Fruit fly (Drosophila melanogaster) whole organism, prepupa: ENCODE data around the gene sina.

ENCODE experiments used
- Blimp-1 ChIP-seq: fragments of 200-800 bp; sonication (Bioruptor generic); optimal IDR thresholded peaks from 3 replicates; lab custom pipeline; 2017; ENCODE audit warnings: missing biosample characterization, missing genetic modification characterization, mild to moderate bottlenecking, moderate library complexity, missing genetic modification reagents
- CG10631 ChIP-seq: fragments of 200-800 bp; sonication (Bioruptor generic); optimal IDR thresholded peaks from 2 replicates; lab custom pipeline; 2016; ENCODE audit warnings: missing biosample characterization, missing genetic modification characterization
- CG10669 ChIP-seq: fragments of 200-800 bp; sonication (Bioruptor generic); optimal IDR thresholded peaks from 3 replicates; lab custom pipeline; 2018; ENCODE audit warnings: missing biosample characterization, mild to moderate bottlenecking, missing genetic modification characterization, moderate library complexity
- CG11294 ChIP-seq: fragments of 200-800 bp; sonication (Bioruptor generic); IDR thresholded peaks from 2 replicates; pipeline ENCODE4 v1.3.6; 2022; ENCODE audit warnings: missing biosample characterization, missing genetic modification characterization
- CG11902 ChIP-seq: fragments of 200-800 bp; sonication (Bioruptor generic); optimal IDR thresholded peaks from 3 replicates; lab custom pipeline; 2016; ENCODE audit warnings: missing biosample characterization, missing genetic modification characterization
- CG15336 ChIP-seq: fragments of 200-800 bp; sonication (Bioruptor generic); IDR thresholded peaks from 2 replicates; pipeline ENCODE4 v1.3.6; 2022; ENCODE audit warnings: missing biosample characterization, missing genetic modification characterization
- CG1621 ChIP-seq: fragments of 200-800 bp; sonication (Bioruptor generic); optimal IDR thresholded peaks from 3 replicates; lab custom pipeline; 2018; ENCODE audit warnings: missing biosample characterization, mild to moderate bottlenecking, missing genetic modification characterization
- CG3032 ChIP-seq: fragments of 200-800 bp; optimal IDR thresholded peaks from 2 replicates; lab custom pipeline; 2019; ENCODE audit warnings: missing biosample characterization, mild to moderate bottlenecking, missing genetic modification characterization, moderate library complexity
- CG31627 ChIP-seq: fragments of 200-800 bp; sonication (Bioruptor generic); optimal IDR thresholded peaks from 3 replicates; lab custom pipeline; 2016; ENCODE audit warnings: missing biosample characterization, missing genetic modification characterization
- CG32006 ChIP-seq: fragments of 200-800 bp; sonication (Bioruptor generic); optimal IDR thresholded peaks from 3 replicates; lab custom pipeline; 2017; ENCODE audit warnings: missing biosample characterization, mild to moderate bottlenecking, missing genetic modification characterization
- CG4318 ChIP-seq: fragments of 200-800 bp; sonication (Bioruptor generic); optimal IDR thresholded peaks from 3 replicates; lab custom pipeline; 2017; ENCODE audit warnings: missing biosample characterization, mild to moderate bottlenecking, missing genetic modification characterization
- CG6163 ChIP-seq: fragments of 200-800 bp; sonication (Bioruptor generic); IDR thresholded peaks from 3 replicates; pipeline ENCODE4 v1.3.6; 2022; ENCODE audit warnings: missing biosample characterization, missing genetic modification characterization
- CG6808 ChIP-seq: fragments of 200-800 bp; sonication (Bioruptor generic); optimal IDR thresholded peaks from 3 replicates; lab custom pipeline; 2017; ENCODE audit warnings: missing biosample characterization, missing genetic modification characterization, mild to moderate bottlenecking, moderate library complexity, missing genetic modification reagents
- CG6854 ChIP-seq: fragments of 200-800 bp; sonication (Bioruptor generic); optimal IDR thresholded peaks from 2 replicates; lab custom pipeline; 2017; ENCODE audit warnings: missing biosample characterization, mild to moderate bottlenecking, missing genetic modification characterization
- CG7368 ChIP-seq: fragments of 200-800 bp; sonication (Bioruptor generic); optimal IDR thresholded peaks from 3 replicates; lab custom pipeline; 2016; ENCODE audit warnings: missing biosample characterization, missing genetic modification characterization
- CG8119 ChIP-seq: fragments of 200-800 bp; sonication (Bioruptor generic); IDR thresholded peaks from 3 replicates; pipeline ENCODE4 v1.3.6; 2022; ENCODE audit warnings: missing biosample characterization, missing genetic modification characterization
- CG8319 ChIP-seq: fragments of 200-800 bp; sonication (Bioruptor generic); optimal IDR thresholded peaks from 3 replicates; lab custom pipeline; 2016; ENCODE audit warnings: missing biosample characterization, missing genetic modification characterization
- CG8632 ChIP-seq: fragments of 200-800 bp; sonication (Bioruptor generic); optimal IDR thresholded peaks from 3 replicates; lab custom pipeline; 2016; ENCODE audit warnings: missing biosample characterization, missing genetic modification characterization
- CG9139 ChIP-seq: fragments of 200-800 bp; sonication (Bioruptor generic); optimal IDR thresholded peaks from 3 replicates; lab custom pipeline; 2017; ENCODE audit warnings: missing biosample characterization, mild to moderate bottlenecking, missing genetic modification characterization
- Eip75B ChIP-seq: fragments of 200-800 bp; sonication (Bioruptor generic); optimal IDR thresholded peaks from 3 replicates; lab custom pipeline; 2016; ENCODE audit warnings: missing biosample characterization, missing genetic modification characterization
- Eip78C ChIP-seq: fragments of 200-800 bp; sonication (Bioruptor generic); peaks from one replicate; lab custom pipeline; 2016; ENCODE audit warnings: missing biosample characterization, missing genetic modification characterization
- Eip93F ChIP-seq: fragments of 200-800 bp; sonication (Bioruptor generic); optimal IDR thresholded peaks from 2 replicates; lab custom pipeline; 2016; ENCODE audit warnings: missing biosample characterization, mild to moderate bottlenecking, missing genetic modification characterization
- Ets21C ChIP-seq: fragments of 200-800 bp; sonication (Bioruptor generic); optimal IDR thresholded peaks from 3 replicates; lab custom pipeline; 2016; ENCODE audit warnings: missing biosample characterization, missing genetic modification characterization
- Gug ChIP-seq: fragments of 200-800 bp; sonication (Bioruptor generic); IDR thresholded peaks from 2 replicates; pipeline ENCODE4 v1.3.6; 2022; ENCODE audit warnings: missing biosample characterization, missing genetic modification characterization
- Hr39 ChIP-seq: fragments of 200-800 bp; sonication (Bioruptor generic); optimal IDR thresholded peaks from 2 replicates; lab custom pipeline; 2016; ENCODE audit warnings: missing biosample characterization, missing genetic modification characterization
- Hr4 ChIP-seq: fragments of 200-800 bp; sonication (Bioruptor generic); optimal IDR thresholded peaks from 3 replicates; lab custom pipeline; 2016; ENCODE audit warnings: missing biosample characterization, missing genetic modification characterization
- Lpt ChIP-seq: fragments of 200-800 bp; sonication (Bioruptor generic); optimal IDR thresholded peaks from 3 replicates; lab custom pipeline; 2016; ENCODE audit warnings: missing biosample characterization, missing genetic modification characterization
- Met ChIP-seq: fragments of 200-800 bp; sonication (Bioruptor generic); optimal IDR thresholded peaks from 3 replicates; lab custom pipeline; 2016; ENCODE audit warnings: missing biosample characterization, missing genetic modification characterization
- OdsH ChIP-seq: fragments of 200-800 bp; sonication (Bioruptor generic); optimal IDR thresholded peaks from 3 replicates; lab custom pipeline; 2016; ENCODE audit warnings: missing biosample characterization, missing genetic modification characterization
- Smox ChIP-seq: fragments of 200-800 bp; sonication (Bioruptor generic); optimal IDR thresholded peaks from 3 replicates; lab custom pipeline; 2016; ENCODE audit warnings: missing biosample characterization, missing genetic modification characterization
- Sox14 ChIP-seq: fragments of 200-800 bp; sonication (Bioruptor generic); optimal IDR thresholded peaks from 3 replicates; lab custom pipeline; 2016; ENCODE audit warnings: missing biosample characterization, missing genetic modification characterization
- Sox15 ChIP-seq: fragments of 200-800 bp; sonication (Bioruptor generic); optimal IDR thresholded peaks from 3 replicates; lab custom pipeline; 2016; ENCODE audit warnings: missing biosample characterization, missing genetic modification characterization
- achi ChIP-seq: fragments of 200-800 bp; sonication (Bioruptor generic); optimal IDR thresholded peaks from 3 replicates; lab custom pipeline; 2016; ENCODE audit warnings: missing biosample characterization, missing genetic modification characterization
- acj6 ChIP-seq: fragments of 200-800 bp; sonication (Bioruptor generic); optimal IDR thresholded peaks from 3 replicates; lab custom pipeline; 2016; ENCODE audit warnings: missing biosample characterization, missing genetic modification characterization
- cyc ChIP-seq: fragments of 200-800 bp; sonication (Bioruptor generic); optimal IDR thresholded peaks from 3 replicates; lab custom pipeline; 2016; ENCODE audit warnings: missing biosample characterization, missing genetic modification characterization
- dsx ChIP-seq: fragments of 200-800 bp; optimal IDR thresholded peaks from 3 replicates; lab custom pipeline; 2019; ENCODE audit warnings: missing biosample characterization, mild to moderate bottlenecking, missing genetic modification characterization, moderate library complexity; ENCODE audit not compliant: poor library complexity, severe bottlenecking
- eg ChIP-seq: fragments of 200-800 bp; sonication (Bioruptor generic); IDR thresholded peaks from 3 replicates; pipeline ENCODE4 v1.3.6; 2022; ENCODE audit warnings: missing biosample characterization, missing genetic modification characterization
- esn ChIP-seq: fragments of 200-800 bp; sonication (Bioruptor generic); optimal IDR thresholded peaks from 2 replicates; lab custom pipeline; 2016; ENCODE audit warnings: missing biosample characterization, mild to moderate bottlenecking, missing genetic modification characterization, moderate library complexity
- fd59A ChIP-seq: fragments of 200-800 bp; sonication (Bioruptor generic); optimal IDR thresholded peaks from 2 replicates; lab custom pipeline; 2017; ENCODE audit warnings: missing biosample characterization, mild to moderate bottlenecking, missing genetic modification characterization, missing genetic modification reagents
- fd85E ChIP-seq: fragments of 200-800 bp; sonication (Bioruptor generic); optimal IDR thresholded peaks from 3 replicates; lab custom pipeline; 2016; ENCODE audit warnings: missing biosample characterization, missing genetic modification characterization
- fkh ChIP-seq: fragments of 200-800 bp; sonication (Bioruptor generic); optimal IDR thresholded peaks from 3 replicates; lab custom pipeline; 2017; ENCODE audit warnings: missing biosample characterization, mild to moderate bottlenecking, missing genetic modification characterization, moderate library complexity
- lz ChIP-seq: fragments of 200-800 bp; sonication (Bioruptor generic); optimal IDR thresholded peaks from 3 replicates; lab custom pipeline; 2016; ENCODE audit warnings: missing biosample characterization, missing genetic modification characterization
- net ChIP-seq: fragments of 200-800 bp; sonication (Bioruptor generic); optimal IDR thresholded peaks from 3 replicates; lab custom pipeline; 2016; ENCODE audit warnings: missing biosample characterization, missing genetic modification characterization
- salr ChIP-seq, 2 experiments: fragments of 200-800 bp; sonication (Bioruptor generic); optimal IDR thresholded peaks; 3 replicates each; lab custom pipeline; 2016 to 2018; ENCODE audit warnings: missing biosample characterization in 2 of 2, missing genetic modification characterization in 2 of 2, mild to moderate bottlenecking in 1 of 2
- spab ChIP-seq: fragments of 200-800 bp; sonication (Bioruptor generic); optimal IDR thresholded peaks from 2 replicates; lab custom pipeline; 2017; ENCODE audit warnings: missing biosample characterization, mild to moderate bottlenecking, missing genetic modification characterization, missing genetic modification reagents

The sina gene

dm6 chr3L:16890650-16891336 is 37.2 kb downstream of the sina start (continued):
- TF ChIP-seq CG8119 = peak; percentile 94
- peak; percentile 65 for TF ChIP-seq CG11902
- TF ChIP-seq CG1621 = peak; percentile 76
- TF ChIP-seq CG9139 (GFP tag; lab: Kevin White, UChicago) = peak; percentile 41
- peak; percentile 90 for TF ChIP-seq CG10631 (GFP tag; lab: Kevin White, UChicago)
- TF ChIP-seq Hr4 = peak; percentile 91
- peak; percentile 92 for TF ChIP-seq CG15336 (GFP tag; lab: Robert Waterston, UW)
- peak; percentile 80 for TF ChIP-seq Met (GFP tag; lab: Kevin White, UChicago)
- TF ChIP-seq Gug (GFP tag; lab: Robert Waterston, UW) = peak; percentile 90
- peak; percentile 89 for TF ChIP-seq OdsH (GFP tag; lab: Kevin White, UChicago)
- TF ChIP-seq, all 60 proteins: peak for 57

dm6 chr3L:16891914-16892313 is 38.4 kb downstream of the sina start:
- no peak for TF ChIP-seq Ets21C (GFP tag; lab: Kevin White, UChicago)
- peak; percentile 26 for TF ChIP-seq fkh
- TF ChIP-seq CG1621 = no peak

DNA sequence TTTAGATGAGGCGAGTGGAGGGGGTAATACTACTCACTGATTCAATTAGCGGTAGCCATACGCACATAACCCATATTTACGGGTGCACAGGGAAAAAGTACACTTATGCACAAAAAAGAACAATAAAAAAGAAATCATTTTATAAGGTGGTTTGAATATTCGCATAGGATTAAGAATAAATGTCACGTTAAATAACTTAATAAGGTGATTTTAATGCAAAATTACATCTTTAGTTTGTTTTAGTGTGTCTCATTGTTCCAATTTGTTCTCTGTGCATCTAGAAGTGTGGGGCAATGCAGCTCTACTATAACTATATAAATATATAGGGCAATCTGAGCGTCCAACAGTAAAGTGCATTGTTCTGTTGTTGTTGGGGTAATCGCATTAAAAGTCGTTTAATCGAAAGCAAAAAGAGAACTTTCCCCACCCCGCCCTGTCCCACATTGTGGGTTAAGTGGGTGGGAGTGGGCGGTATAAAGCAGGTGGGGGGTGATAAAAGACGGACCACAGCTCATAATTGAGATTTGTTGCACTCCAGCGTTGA is 39.2 kb downstream of the sina start:
- TF ChIP-seq Eip75B (GFP tag; lab: Kevin White, UChicago) (no peak), fd85E (GFP tag; lab: Kevin White, UChicago) (no peak), CG15336 (GFP tag; lab: Robert Waterston, UW) (peak; percentile 74), CG10631 (GFP tag; lab: Kevin White, UChicago) (peak; percentile 42), esn (no peak), Eip78C (GFP tag; lab: Kevin White, UChicago) (peak; percentile 57), CG6808 (GFP tag; lab: Kevin White, UChicago) (no peak), CG31627 (GFP tag; lab: Kevin White, UChicago) (no peak), CG8119 (peak; percentile 81), CG32006 (GFP tag; lab: Kevin White, UChicago) (peak; percentile 77), CG4318 (GFP tag; lab: Kevin White, UChicago) (peak; percentile 15), fd59A (GFP tag; lab: Kevin White, UChicago) (peak; percentile 31), Sox14 (GFP tag; lab: Kevin White, UChicago) (peak; percentile 24), fkh (no peak), CG8632 (peak; percentile 21), OdsH (GFP tag; lab: Kevin White, UChicago) (peak; percentile 53), Blimp-1 (no peak), CG6854 (GFP tag; lab: Kevin White, UChicago) (no peak), cyc (GFP tag; lab: Kevin White, UChicago) (no peak), Gug (GFP tag; lab: Robert Waterston, UW) (peak; percentile 70), Smox (GFP tag; lab: Kevin White, UChicago) (no peak), Lpt (GFP tag; lab: Kevin White, UChicago) (peak; percentile 11), Eip93F (no peak), acj6 (GFP tag; lab: Kevin White, UChicago) (peak; percentile 48), Ets21C (GFP tag; lab: Kevin White, UChicago) (no peak), Hr39 (no peak), Met (GFP tag; lab: Kevin White, UChicago) (no peak), Sox15 (GFP tag; lab: Kevin White, UChicago) (no peak), CG11294 (peak; percentile 55), CG8319 (GFP tag; lab: Kevin White, UChicago) (no peak), spab (GFP tag; lab: Kevin White, UChicago) (peak; percentile 38), CG6163 (peak; percentile 55; the same call in 2 of the 3 replicates), eg (GFP tag; lab: Robert Waterston, UW) (peak; percentile 73), lz (GFP tag; lab: Kevin White, UChicago) (no peak), achi (GFP tag; lab: Kevin White, UChicago) (peak; percentile 53), CG3032 (peak; percentile 27), CG7368 (GFP tag; lab: Kevin White, UChicago) (no peak), salr (GFP tag; optimal IDR thresholded peaks at IDR 0.05; lab: Kevin White, UChicago) (peak in 1 of 2 experiments; percentile 7), dsx (peak; percentile 6), CG10669 (GFP tag; lab: Kevin White, UChicago) (peak; percentile 14), net (GFP tag; lab: Kevin White, UChicago) (peak; percentile 30), CG9139 (GFP tag; lab: Kevin White, UChicago) (peak; percentile 14)
